Worm (Caenorhabditis elegans) whole organism, L2 larva: ENCODE results near the gene sams-5.

Experiments
- R02D3.7 ChIP-seq: fragments of 150-350 bp; optimal IDR thresholded peaks from 2 replicates; lab custom pipeline; 2014; ENCODE audit warnings: missing biosample characterization, missing genetic modification characterization
- ama-1 ChIP-seq: fragments of 150-350 bp; optimal IDR thresholded peaks from 2 replicates; lab custom pipeline; 2018; ENCODE audit warnings: inconsistent platforms
- elt-1 ChIP-seq: fragments of 150-350 bp; optimal IDR thresholded peaks from 2 replicates; lab custom pipeline; 2014; ENCODE audit warnings: missing biosample characterization, missing genetic modification characterization
- lin-39 ChIP-seq: fragments of 150-350 bp; optimal IDR thresholded peaks from 2 replicates; lab custom pipeline; 2014; ENCODE audit warnings: missing biosample characterization, missing genetic modification reagents, missing genetic modification characterization
- nhr-12 ChIP-seq: fragments of 150-350 bp; optimal IDR thresholded peaks from 2 replicates; lab custom pipeline; 2014; ENCODE audit warnings: missing biosample characterization, missing genetic modification characterization
- ztf-4 ChIP-seq: fragments of 150-350 bp; optimal IDR thresholded peaks from 2 replicates; lab custom pipeline; 2014; ENCODE audit warnings: missing biosample characterization, missing genetic modification characterization

DNA sequence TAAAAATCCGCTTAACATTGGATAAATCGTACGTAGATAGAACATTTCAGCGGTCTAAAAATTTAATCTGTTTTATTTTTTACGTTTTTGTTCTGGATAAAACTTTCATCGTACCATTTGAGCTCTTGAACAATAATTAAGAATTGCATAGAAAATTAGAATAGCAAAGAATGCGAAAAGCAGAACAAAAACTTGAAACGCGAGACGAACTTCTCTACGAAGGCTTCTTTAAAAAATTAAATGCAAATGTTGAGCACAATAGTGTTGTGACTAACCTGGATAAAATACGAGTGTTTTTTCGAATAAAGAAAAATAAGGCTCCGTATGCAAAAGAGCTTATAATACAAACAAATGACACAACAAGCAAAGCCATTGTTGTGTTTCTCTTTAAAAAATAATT lies 20.2 kb upstream of the sams-5 start:
- TF ChIP-seq nhr-12 (tag; lab: Kevin White, UChicago) = no peak
- no peak for TF ChIP-seq R02D3.7 (tag; lab: Kevin White, UChicago)
- TF ChIP-seq lin-39 (tag; lab: Kevin White, UChicago) = no peak
- no peak for TF ChIP-seq ama-1
- TF ChIP-seq elt-1 (tag; lab: Kevin White, UChicago) = no peak
- TF ChIP-seq ztf-4 (tag; lab: Kevin White, UChicago) = no peak
